Worm (Caenorhabditis elegans): Measurements from ENCODE around the gene Y43F8B.29.

- no peak for TF ChIP-seq cog-1 (tag; optimal IDR thresholded peaks at IDR 0.05)
- TF ChIP-seq flt-1 (GFP tag; IDR thresholded peaks at IDR 0.05) = no peak
Observed at ce11 chrV:19524569-19524968, 33.2 kb downstream of the Y43F8B.29 start.
